Worm (Caenorhabditis elegans) whole organism, young adult: ENCODE measurements around the gene D1044.6.

Source experiments
- B0261.1 ChIP-seq: sonication (generic microtip); optimal IDR thresholded peaks from 2 replicates; lab custom pipeline; 2016; ENCODE audit warnings: mild to moderate bottlenecking, missing genetic modification characterization, moderate library complexity, missing compliant biosample characterization
- C06A6.2 ChIP-seq: fragments of 200-800 bp; sonication (Bioruptor generic); conservative IDR thresholded peaks from 2 replicates; pipeline ENCODE4 v1.3.6; 2022; ENCODE audit warnings: missing genetic modification characterization, missing compliant biosample characterization
- F22D6.2 ChIP-seq: sonication (generic microtip); optimal IDR thresholded peaks from 2 replicates; lab custom pipeline; 2016; ENCODE audit warnings: mild to moderate bottlenecking, missing genetic modification characterization, missing compliant biosample characterization
- F33H1.4 ChIP-seq: fragments of 200-800 bp; sonication (Bioruptor generic); IDR thresholded peaks from 2 replicates; pipeline ENCODE4 v1.3.6; 2022; ENCODE audit warnings: missing genetic modification reagents, missing genetic modification characterization, missing compliant biosample characterization
- F37B4.10 ChIP-seq: fragments of 200-800 bp; sonication (Bioruptor generic); IDR thresholded peaks from 2 replicates; pipeline ENCODE4 v1.3.6; 2022; ENCODE audit warnings: missing genetic modification characterization, missing compliant biosample characterization
- F39B2.1 ChIP-seq: fragments of 200-800 bp; sonication (Bioruptor generic); IDR thresholded peaks from 2 replicates; pipeline ENCODE4 v1.3.6; 2022; ENCODE audit warnings: missing genetic modification reagents, missing genetic modification characterization, missing compliant biosample characterization
- F52B5.7 ChIP-seq: sonication (generic microtip); optimal IDR thresholded peaks from 2 replicates; lab custom pipeline; 2016; ENCODE audit warnings: mild to moderate bottlenecking, missing genetic modification characterization, missing compliant biosample characterization
- F57A8.1 ChIP-seq: fragments of 200-800 bp; sonication (Bioruptor generic); optimal IDR thresholded peaks from 2 replicates; lab custom pipeline; 2018; ENCODE audit warnings: mild to moderate bottlenecking, missing genetic modification characterization, moderate library complexity, missing compliant biosample characterization
- Y53G8AR.9 ChIP-seq: fragments of 200-800 bp; sonication (Bioruptor generic); conservative IDR thresholded peaks from 2 replicates; pipeline ENCODE4 v1.3.6; 2022; ENCODE audit warnings: missing genetic modification reagents, missing genetic modification characterization, missing compliant biosample characterization
- ZK185.1 ChIP-seq: sonication (generic microtip); optimal IDR thresholded peaks from 2 replicates; lab custom pipeline; 2016; ENCODE audit warnings: mild to moderate bottlenecking, missing genetic modification characterization, missing compliant biosample characterization; ENCODE audit not compliant: poor library complexity, severe bottlenecking
- akir-1 ChIP-seq: fragments of 200-800 bp; sonication (Bioruptor generic); optimal IDR thresholded peaks from 2 replicates; lab custom pipeline; 2018; ENCODE audit warnings: mild to moderate bottlenecking, missing genetic modification characterization, moderate library complexity, missing compliant biosample characterization
- attf-6 ChIP-seq: fragments of 200-800 bp; sonication (Bioruptor generic); IDR thresholded peaks from 2 replicates; pipeline ENCODE4 v1.3.6; 2022; ENCODE audit warnings: missing genetic modification reagents, missing genetic modification characterization, missing compliant biosample characterization
- ccch-3 ChIP-seq: fragments of 200-800 bp; sonication (Bioruptor generic); optimal IDR thresholded peaks from 2 replicates; lab custom pipeline; 2018; ENCODE audit warnings: mild to moderate bottlenecking, missing genetic modification characterization, missing compliant biosample characterization
- cebp-1 ChIP-seq, 2 experiments: fragments of 200-800 bp in 1 of 2; sonication (Bioruptor generic) in 1 of 2; sonication (generic microtip) in 1 of 2; IDR thresholded peaks in 1 of 2; optimal IDR thresholded peaks in 1 of 2; 2 replicates each; pipeline versions ENCODE4 v1.3.6 to Lab custom; 2017 to 2022; ENCODE audit warnings: missing compliant biosample characterization in 2 of 2, missing genetic modification characterization in 2 of 2, mild to moderate bottlenecking in 1 of 2, missing genetic modification reagents in 1 of 2, moderate library complexity in 1 of 2
- cebp-2 ChIP-seq: fragments of 200-800 bp; sonication (Bioruptor generic); IDR thresholded peaks from 2 replicates; pipeline ENCODE4 v1.3.6; 2022; ENCODE audit warnings: missing genetic modification characterization, missing compliant biosample characterization
- ceh-58 ChIP-seq: fragments of 200-800 bp; sonication (Bioruptor generic); IDR thresholded peaks from 2 replicates; pipeline ENCODE4 v1.3.6; 2022; ENCODE audit warnings: missing genetic modification characterization, missing compliant biosample characterization
- ceh-79 ChIP-seq: sonication (generic microtip); optimal IDR thresholded peaks from 2 replicates; lab custom pipeline; 2017; ENCODE audit warnings: mild to moderate bottlenecking, missing genetic modification characterization, missing compliant biosample characterization
- ceh-91 ChIP-seq: fragments of 200-800 bp; sonication (Bioruptor generic); IDR thresholded peaks from 2 replicates; pipeline ENCODE4 v1.3.6; 2022; ENCODE audit warnings: missing genetic modification reagents, missing genetic modification characterization, missing compliant biosample characterization
- die-1 ChIP-seq: sonication (generic microtip); optimal IDR thresholded peaks from 2 replicates; lab custom pipeline; 2016; ENCODE audit warnings: missing genotype, mild to moderate bottlenecking, missing genetic modification characterization, missing compliant biosample characterization
- dpl-1 ChIP-seq: fragments of 150-350 bp; optimal IDR thresholded peaks from 2 replicates; lab custom pipeline; 2014; ENCODE audit warnings: missing biosample characterization, missing genetic modification reagents, missing genetic modification characterization
- efl-1 ChIP-seq: fragments of 150-350 bp; optimal IDR thresholded peaks from 2 replicates; lab custom pipeline; 2014; ENCODE audit warnings: missing biosample characterization, missing genetic modification reagents, missing genetic modification characterization
- egl-18 ChIP-seq: fragments of 200-800 bp; sonication (Bioruptor generic); IDR thresholded peaks from 2 replicates; pipeline ENCODE4 v1.3.6; 2022; ENCODE audit warnings: missing genetic modification reagents, missing genetic modification characterization, missing compliant biosample characterization
- ets-4 ChIP-seq: fragments of 200-800 bp; sonication (Bioruptor generic); optimal IDR thresholded peaks from 2 replicates; lab custom pipeline; 2018; ENCODE audit warnings: mild to moderate bottlenecking, missing genetic modification characterization, missing compliant biosample characterization
- fkh-3 ChIP-seq: sonication (generic microtip); optimal IDR thresholded peaks from 2 replicates; lab custom pipeline; 2016; ENCODE audit warnings: mild to moderate bottlenecking, missing genetic modification characterization, missing compliant biosample characterization
- hlh-12 ChIP-seq: sonication (generic microtip); optimal IDR thresholded peaks from 2 replicates; lab custom pipeline; 2016; ENCODE audit warnings: missing genetic modification characterization, missing compliant biosample characterization
- hmg-1.2 ChIP-seq: fragments of 200-800 bp; sonication (Bioruptor generic); IDR thresholded peaks from 2 replicates; pipeline ENCODE4 v1.3.6; 2022; ENCODE audit warnings: missing genetic modification reagents, missing genetic modification characterization, missing compliant biosample characterization
- lag-1 ChIP-seq: fragments of 200-800 bp; sonication (Bioruptor generic); IDR thresholded peaks from 2 replicates; pipeline ENCODE4 v1.3.6; 2022; ENCODE audit warnings: missing genetic modification reagents, missing genetic modification characterization, missing compliant biosample characterization
- lin-35 ChIP-seq, 3 experiments: fragments of 150-350 bp in 2 of 3; sonication (generic microtip) in 1 of 3; optimal IDR thresholded peaks; 2 replicates each; lab custom pipeline; 2014 to 2018; ENCODE audit warnings: missing biosample characterization in 3 of 3, missing genetic modification characterization in 3 of 3, missing genetic modification reagents in 3 of 3
- lin-40 ChIP-seq: sonication (generic microtip); optimal IDR thresholded peaks from 2 replicates; lab custom pipeline; 2016; ENCODE audit warnings: missing genetic modification characterization, mild to moderate bottlenecking, missing compliant biosample characterization, missing genotype, missing genetic modification reagents
- madf-6 ChIP-seq: fragments of 200-800 bp; sonication (Bioruptor generic); IDR thresholded peaks from 2 replicates; pipeline ENCODE4 v1.3.6; 2022; ENCODE audit warnings: missing genetic modification reagents, missing genetic modification characterization, missing compliant biosample characterization
- mcd-1 ChIP-seq: fragments of 200-800 bp; sonication (Bioruptor generic); IDR thresholded peaks from 2 replicates; pipeline ENCODE4 v1.3.6; 2022; ENCODE audit warnings: missing genetic modification reagents, missing genetic modification characterization, missing compliant biosample characterization
- mes-4 ChIP-seq: sonication (generic microtip); optimal IDR thresholded peaks from 2 replicates; lab custom pipeline; 2016; ENCODE audit warnings: missing genotype, missing genetic modification characterization, missing compliant biosample characterization
- nhr-90 ChIP-seq: sonication (generic microtip); optimal IDR thresholded peaks from 2 replicates; lab custom pipeline; 2016; ENCODE audit warnings: missing genotype, mild to moderate bottlenecking, missing genetic modification characterization, missing compliant biosample characterization
- pha-4 ChIP-seq: fragments of 150-350 bp; sonication (generic microtip); optimal IDR thresholded peaks from 2 replicates; lab custom pipeline; 2014; ENCODE audit warnings: missing biosample characterization, missing genetic modification reagents, missing genetic modification characterization
- sdz-38 ChIP-seq: sonication (generic microtip); optimal IDR thresholded peaks from 2 replicates; lab custom pipeline; 2016; ENCODE audit warnings: missing genotype, missing genetic modification characterization, missing compliant biosample characterization
- snpc-3.4 ChIP-seq: sonication (generic microtip); optimal IDR thresholded peaks from 2 replicates; lab custom pipeline; 2017; ENCODE audit warnings: missing genetic modification characterization, mild to moderate bottlenecking, missing compliant biosample characterization, antibody characterized with exemption, moderate library complexity, missing genotype, missing genetic modification reagents
- snpc-4 ChIP-seq, 5 experiments: fragments of 150-350 bp in 1 of 5; sonication (generic microtip) in 4 of 5; optimal IDR thresholded peaks; 2 replicates each; lab custom pipeline; 2014 to 2018; ENCODE audit warnings: missing genetic modification characterization in 5 of 5, missing biosample characterization in 3 of 5, antibody characterized with exemption in 2 of 5, mild to moderate bottlenecking in 2 of 5, missing compliant biosample characterization in 2 of 5, missing genotype in 2 of 5, moderate library complexity in 2 of 5, missing genetic modification reagents in 1 of 5
- tbp1 ChIP-seq: fragments of 200-800 bp; sonication (Bioruptor generic); optimal IDR thresholded peaks from 2 replicates; lab custom pipeline; 2018; ENCODE audit warnings: mild to moderate bottlenecking, missing genetic modification characterization, missing compliant biosample characterization
- tbx-9 ChIP-seq: sonication (generic microtip); optimal IDR thresholded peaks from 2 replicates; lab custom pipeline; 2016; ENCODE audit warnings: borderline replicate concordance, missing genetic modification characterization, inconsistent platforms, missing compliant biosample characterization
- tlf-1 ChIP-seq: fragments of 200-800 bp; sonication (Bioruptor generic); optimal IDR thresholded peaks from 2 replicates; lab custom pipeline; 2018; ENCODE audit warnings: mild to moderate bottlenecking, missing genetic modification characterization, missing compliant biosample characterization
- unc-130 ChIP-seq: sonication (generic microtip); optimal IDR thresholded peaks from 2 replicates; lab custom pipeline; 2016; ENCODE audit warnings: missing genetic modification reagents, missing genetic modification characterization, missing compliant biosample characterization
- xnd-1 ChIP-seq: sonication (generic microtip); optimal IDR thresholded peaks from 2 replicates; lab custom pipeline; 2016; ENCODE audit warnings: missing genotype, missing genetic modification reagents, missing genetic modification characterization, missing compliant biosample characterization
- zfh-2 ChIP-seq: fragments of 200-800 bp; sonication (Bioruptor generic); conservative IDR thresholded peaks from 2 replicates; pipeline ENCODE4 v1.3.6; 2022; ENCODE audit warnings: missing genetic modification reagents, missing genetic modification characterization, missing compliant biosample characterization
- zim-3 ChIP-seq: sonication (generic microtip); optimal IDR thresholded peaks from 2 replicates; lab custom pipeline; 2017; ENCODE audit warnings: mild to moderate bottlenecking, missing genetic modification characterization, moderate library complexity, missing compliant biosample characterization
- ztf-25 ChIP-seq: fragments of 200-800 bp; sonication (Bioruptor generic); IDR thresholded peaks from 2 replicates; pipeline ENCODE4 v1.3.6; 2022; ENCODE audit warnings: missing genetic modification reagents, missing genetic modification characterization, missing compliant biosample characterization
- ztf-26 ChIP-seq: sonication (generic microtip); optimal IDR thresholded peaks from 2 replicates; lab custom pipeline; 2017; ENCODE audit warnings: missing genetic modification characterization, missing compliant biosample characterization
- ztf-6 ChIP-seq: fragments of 200-800 bp; sonication (Bioruptor generic); IDR thresholded peaks from 2 replicates; pipeline ENCODE4 v1.3.6; 2022; ENCODE audit warnings: missing genetic modification reagents, missing genetic modification characterization, missing compliant biosample characterization

The D1044.6 gene

ce11 chrIII:5502915-5503575, 39.9 kb downstream of the D1044.6 start:
- no peak for TF ChIP-seq ztf-6 (GFP tag; lab: Robert Waterston, UW)
- TF ChIP-seq unc-130 (GFP tag; lab: Kevin White, UChicago): no peak
- no peak for TF ChIP-seq F22D6.2 (tag; lab: Kevin White, UChicago)
- no peak for TF ChIP-seq ztf-26 (tag; lab: Kevin White, UChicago)
- peak; percentile 36 for TF ChIP-seq ets-4 (GFP tag; lab: Kevin White, UChicago)
- TF ChIP-seq lin-35 (GFP tag; optimal IDR thresholded peaks at IDR 0.05; lab: Kevin White, UChicago): peak in 1 of 3 experiments; percentile 16
- no peak for TF ChIP-seq zim-3 (tag; lab: Kevin White, UChicago)
- TF ChIP-seq lag-1 (GFP tag; lab: Robert Waterston, UW): no peak
- TF ChIP-seq snpc-3.4 (tag; lab: Kevin White, UChicago): no peak
- no peak for TF ChIP-seq fkh-3 (tag; lab: Kevin White, UChicago)
- TF ChIP-seq F33H1.4 (GFP tag; lab: Robert Waterston, UW): no peak
- no peak for TF ChIP-seq ceh-79
- no peak for TF ChIP-seq dpl-1
- TF ChIP-seq Y53G8AR.9: peak; percentile 59
- TF ChIP-seq hlh-12 (tag; lab: Kevin White, UChicago): no peak
- no peak for TF ChIP-seq tlf-1 (GFP tag; lab: Kevin White, UChicago)
- TF ChIP-seq lin-40 (tag; lab: Kevin White, UChicago): peak; percentile 42
- no peak for TF ChIP-seq efl-1 (GFP tag; lab: Kevin White, UChicago)
- TF ChIP-seq pha-4 (tag; lab: Kevin White, UChicago): no peak
- TF ChIP-seq snpc-4 (GFP tag; optimal IDR thresholded peaks at IDR 0.05; lab: Kevin White, UChicago): no peak
- peak in 3 of 4 experiments; percentile 17 to 46 (median 34) for TF ChIP-seq snpc-4 (tag; optimal IDR thresholded peaks at IDR 0.05; lab: Kevin White, UChicago)
- no peak for TF ChIP-seq madf-6 (GFP tag; lab: Robert Waterston, UW)
- TF ChIP-seq zfh-2 (GFP tag; lab: Robert Waterston, UW): peak; percentile 72
- no peak for TF ChIP-seq F57A8.1 (GFP tag; lab: Kevin White, UChicago)
- TF ChIP-seq F37B4.10: no peak
- peak; percentile 14 for TF ChIP-seq ZK185.1 (tag; lab: Kevin White, UChicago)
- TF ChIP-seq egl-18: no peak
- TF ChIP-seq F52B5.7 (tag; lab: Kevin White, UChicago): no peak
- TF ChIP-seq tbx-9 (tag; lab: Kevin White, UChicago): no peak
- TF ChIP-seq attf-6 (GFP tag; lab: Robert Waterston, UW): no peak
- no peak for TF ChIP-seq mcd-1 (GFP tag; lab: Robert Waterston, UW)
- TF ChIP-seq nhr-90 (tag; lab: Kevin White, UChicago): no peak
- TF ChIP-seq C06A6.2: peak; percentile 40; the same call in 1 of the 2 replicates
- TF ChIP-seq cebp-2 (GFP tag; lab: Robert Waterston, UW): no peak
- no peak for TF ChIP-seq ceh-58 (GFP tag; lab: Robert Waterston, UW)
- TF ChIP-seq cebp-1 (GFP tag; IDR thresholded peaks at IDR 0.05; lab: Robert Waterston, UW): peak; percentile 46
- TF ChIP-seq cebp-1 (tag; optimal IDR thresholded peaks at IDR 0.05; lab: Kevin White, UChicago): peak; percentile 70
- TF ChIP-seq B0261.1 (tag; lab: Kevin White, UChicago): no peak
- TF ChIP-seq ccch-3 (GFP tag; lab: Kevin White, UChicago): no peak
- TF ChIP-seq ztf-25 (GFP tag; lab: Robert Waterston, UW): no peak
- no peak for TF ChIP-seq ceh-91
- peak; percentile 31 for TF ChIP-seq tbp1
- peak; percentile 67; the same call in 1 of the 2 replicates for TF ChIP-seq hmg-1.2
- TF ChIP-seq sdz-38 (tag; lab: Kevin White, UChicago): no peak
- TF ChIP-seq mes-4 (tag; lab: Kevin White, UChicago): no peak
- no peak for TF ChIP-seq akir-1 (GFP tag; lab: Kevin White, UChicago)
- TF ChIP-seq xnd-1 (tag; lab: Kevin White, UChicago): no peak
- no peak for TF ChIP-seq F39B2.1
- TF ChIP-seq die-1: no peak
